Fruit fly (Drosophila melanogaster) whole organism, pupa: ENCODE measurements around the gene Rcd-1.

Experiments
- CG10348 ChIP-seq: fragments of 200-800 bp; sonication (Bioruptor generic); IDR thresholded peaks from 2 replicates; pipeline ENCODE4 v1.3.6; 2022; ENCODE audit warnings: missing biosample characterization, missing genetic modification characterization
- CG13204 ChIP-seq: fragments of 200-800 bp; sonication (Bioruptor generic); optimal IDR thresholded peaks from 2 replicates; lab custom pipeline; 2018; ENCODE audit warnings: missing biosample characterization, mild to moderate bottlenecking, missing genetic modification characterization, moderate library complexity
- CG14655 ChIP-seq: fragments of 200-800 bp; sonication (Bioruptor generic); optimal IDR thresholded peaks from 3 replicates; lab custom pipeline; 2017; ENCODE audit warnings: mild to moderate bottlenecking, missing biosample characterization, missing genetic modification reagents, missing genetic modification characterization
- CG4496 ChIP-seq: fragments of 200-800 bp; sonication (Bioruptor generic); IDR thresholded peaks from 3 replicates; pipeline ENCODE4 v1.3.6; 2022; ENCODE audit warnings: missing biosample characterization, missing genetic modification characterization

- TF ChIP-seq CG13204 (GFP tag; lab: Kevin White, UChicago): peak; percentile 25
- no peak for TF ChIP-seq CG14655 (GFP tag; lab: Kevin White, UChicago)
- no peak for TF ChIP-seq CG4496 (GFP tag; lab: Robert Waterston, UW)
- no peak for TF ChIP-seq CG10348
Observed at dm6 chrX:19663196-19663858, 24.8 kb downstream of the Rcd-1 start.
